Worm (Caenorhabditis elegans) whole organism, mixed stage, embryonic: Measurements from ENCODE around the gene F14D2.7.

ENCODE experiments used
- ham-2 ChIP-seq: fragments of 200-800 bp; sonication (Bioruptor generic); optimal IDR thresholded peaks from 2 replicates; lab custom pipeline; 2018; ENCODE audit warnings: mild to moderate bottlenecking, missing genetic modification characterization, missing compliant biosample characterization
- hlh-1 ChIP-seq: fragments of 150-350 bp; optimal IDR thresholded peaks from 2 replicates; lab custom pipeline; 2014; ENCODE audit warnings: missing biosample characterization, missing genetic modification reagents, missing genetic modification characterization
- lsy-2 ChIP-seq: fragments of 150-350 bp; optimal IDR thresholded peaks from 2 replicates; lab custom pipeline; 2014; ENCODE audit warnings: missing biosample characterization, missing genetic modification characterization
- nhr-12 ChIP-seq: fragments of 150-350 bp; optimal IDR thresholded peaks from 2 replicates; lab custom pipeline; 2014; ENCODE audit warnings: missing biosample characterization, missing genetic modification characterization
- nhr-28 ChIP-seq: fragments of 150-350 bp; optimal IDR thresholded peaks from 2 replicates; lab custom pipeline; 2014; ENCODE audit warnings: missing biosample characterization, missing genetic modification characterization
- sem-2 ChIP-seq: fragments of 200-800 bp; sonication (Bioruptor generic); optimal IDR thresholded peaks from 2 replicates; lab custom pipeline; 2018; ENCODE audit warnings: mild to moderate bottlenecking, missing genetic modification characterization, missing compliant biosample characterization
- snpc-4 ChIP-seq: fragments of 150-350 bp; optimal IDR thresholded peaks from 2 replicates; lab custom pipeline; 2014; ENCODE audit warnings: missing biosample characterization, missing genetic modification characterization
- sptf-1 ChIP-seq: sonication (generic microtip); optimal IDR thresholded peaks from 2 replicates; lab custom pipeline; 2017; ENCODE audit warnings: mild to moderate bottlenecking, missing genetic modification characterization, moderate library complexity, missing compliant biosample characterization
- unc-39 ChIP-seq: fragments of 150-350 bp; optimal IDR thresholded peaks from 2 replicates; lab custom pipeline; 2014; ENCODE audit warnings: missing biosample characterization, missing genetic modification characterization
- unc-62 ChIP-seq: fragments of 150-350 bp; optimal IDR thresholded peaks from 2 replicates; lab custom pipeline; 2014; ENCODE audit warnings: missing biosample characterization, missing genetic modification reagents, missing genetic modification characterization
- ztf-11 ChIP-seq: fragments of 150-350 bp; optimal IDR thresholded peaks from 2 replicates; lab custom pipeline; 2014; ENCODE audit warnings: missing biosample characterization, missing genetic modification characterization

DNA sequence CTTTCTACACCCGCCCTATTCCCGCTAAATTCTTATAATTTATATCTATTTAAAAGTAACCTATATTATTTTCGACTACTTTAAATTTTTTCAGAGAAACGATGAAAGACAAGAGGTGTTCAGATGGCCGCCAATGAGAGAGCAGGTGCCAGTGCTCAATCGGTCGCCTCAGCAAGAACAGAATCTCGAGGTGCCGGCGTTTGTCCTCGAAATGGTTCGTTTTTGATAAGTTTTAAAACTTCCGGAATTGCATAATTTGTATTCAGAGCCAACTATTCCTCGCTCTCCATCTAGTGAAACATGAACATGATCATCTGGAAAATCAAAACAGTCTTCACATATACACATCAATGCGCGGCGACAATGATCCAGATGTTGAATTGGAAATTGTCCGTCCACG is 32.6 kb upstream of the F14D2.7 start, which contains the start of gene bath-23:
- TF ChIP-seq hlh-1 (tag; lab: Kevin White, UChicago) (no peak), nhr-12 (tag; lab: Kevin White, UChicago) (no peak), sptf-1 (no peak), ham-2 (GFP tag; lab: Kevin White, UChicago) (no peak), unc-39 (tag; lab: Kevin White, UChicago) (no peak), ztf-11 (tag; lab: Kevin White, UChicago) (no peak), sem-2 (GFP tag; lab: Kevin White, UChicago) (no peak), snpc-4 (tag; lab: Kevin White, UChicago) (no peak), unc-62 (GFP tag; lab: Kevin White, UChicago) (no peak), nhr-28 (tag; lab: Kevin White, UChicago) (no peak), lsy-2 (tag; lab: Kevin White, UChicago) (no peak)
